Fruit fly (Drosophila melanogaster): Measurements from ENCODE around the gene CG5282.
A peak's percentile ranks its signal among the peaks of the same experiment; 100 is the strongest.

The CG5282 gene

DNA sequence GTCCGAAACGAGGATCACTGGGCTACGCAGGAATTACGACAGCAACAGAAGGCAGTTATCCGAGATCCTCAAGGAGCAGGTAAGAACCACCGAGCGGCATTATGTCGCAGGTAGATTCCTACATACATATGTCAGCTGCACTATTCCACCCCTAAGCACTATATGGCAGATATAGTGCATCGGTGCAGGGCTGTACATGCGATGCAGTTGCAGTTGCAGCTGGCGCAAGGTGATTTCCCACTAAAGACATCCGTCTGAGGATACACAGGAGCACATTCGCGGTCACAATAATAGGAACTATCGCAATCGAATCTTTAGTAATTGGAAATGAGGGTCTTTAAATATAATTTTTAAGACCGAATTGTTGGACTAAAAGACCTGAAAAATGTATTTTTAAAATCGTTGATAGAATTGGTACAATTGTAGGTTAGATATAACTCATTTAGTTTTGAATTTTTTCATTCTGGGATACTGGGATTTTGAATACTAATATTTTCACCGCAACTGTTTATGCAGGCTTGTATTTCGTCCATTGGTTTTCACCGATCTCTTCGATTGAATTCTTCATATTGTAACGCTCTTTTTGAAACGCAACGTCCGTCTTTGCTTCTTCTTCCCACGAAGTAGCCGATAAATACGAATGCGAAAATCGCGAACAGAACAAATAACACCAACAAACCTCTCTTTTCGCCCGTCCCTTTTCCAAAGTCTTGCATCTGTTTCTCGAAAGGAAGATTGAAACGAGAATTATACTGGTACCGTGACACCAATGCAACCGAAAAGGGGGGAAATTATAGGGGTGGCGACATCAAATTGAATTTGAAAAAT, 23.0 kb downstream of the CG5282 start (continued):
- peak; percentile 86 for TF ChIP-seq dmrt11E (tag; optimal IDR thresholded peaks at IDR 0.05)
- TF ChIP-seq CrebB (tag; optimal IDR thresholded peaks at IDR 0.05), result no peak
- TF ChIP-seq esg (GFP tag; conservative IDR thresholded peaks at IDR 0.05), result 0 out of 2 replicates have a peak, but pooled peaks have one; percentile 10
- peak; percentile 9 for TF ChIP-seq D19A (tag; optimal IDR thresholded peaks at IDR 0.05)
- TF ChIP-seq CG6765 (GFP tag; optimal IDR thresholded peaks at IDR 0.05), result no peak

dm6 chr3L:20401026-20401912, 24.6 kb downstream of the CG5282 start, which contains the start of gene trbl:
Gene trbl, minus strand, starts transcription at chr3L:20401609.
- peak; percentile 43 for TF ChIP-seq kah (GFP tag; optimal IDR thresholded peaks at IDR 0.05)
- TF ChIP-seq CrebB (tag; optimal IDR thresholded peaks at IDR 0.05), result peak; percentile 49
- peak; percentile 37 for TF ChIP-seq MESR4 (GFP tag; optimal IDR thresholded peaks at IDR 0.05)
- TF ChIP-seq CG8924 (tag; optimal IDR thresholded peaks at IDR 0.05), result peak; percentile 70
- peak; percentile 92 for TF ChIP-seq CG15073 (GFP tag; optimal IDR thresholded peaks at IDR 0.05)
- TF ChIP-seq Xbp1 (GFP tag; optimal IDR thresholded peaks at IDR 0.05), result no peak
- no peak for TF ChIP-seq Nf-YA (GFP tag; IDR thresholded peaks at IDR 0.05)
- TF ChIP-seq HmgD (GFP tag; optimal IDR thresholded peaks at IDR 0.05), result peak; percentile 58
- peak in 1 of 2 experiments; percentile 35 for TF ChIP-seq chif (GFP tag; optimal IDR thresholded peaks at IDR 0.05)
- peak; percentile 77 for TF ChIP-seq exex (tag; optimal IDR thresholded peaks at IDR 0.05)
- TF ChIP-seq CG13424 (tag; optimal IDR thresholded peaks at IDR 0.05), result peak; percentile 6
- no peak for TF ChIP-seq tll (GFP tag; optimal IDR thresholded peaks at IDR 0.05)
- TF ChIP-seq wor (GFP tag; IDR thresholded peaks at IDR 0.05), result no peak
- TF ChIP-seq slbo (GFP tag; IDR thresholded peaks at IDR 0.05), result no peak
- peak; percentile 27 for TF ChIP-seq CG15269 (tag; optimal IDR thresholded peaks at IDR 0.05)
- TF ChIP-seq CG4404 (GFP tag; IDR thresholded peaks at IDR 0.05), result no peak
- no peak for TF ChIP-seq Antp (GFP tag; optimal IDR thresholded peaks at IDR 0.05)
- no peak for TF ChIP-seq crc (GFP tag; optimal IDR thresholded peaks at IDR 0.05)
- peak in 1 of 2 experiments; percentile 72 for TF ChIP-seq insv (GFP tag; optimal IDR thresholded peaks at IDR 0.05)
- TF ChIP-seq CG2116 (GFP tag; optimal IDR thresholded peaks at IDR 0.05), result peak; percentile 73
- TF ChIP-seq nerfin-2 (GFP tag; IDR thresholded peaks at IDR 0.05; ENCODE audit: partially characterized antibody), result peak; percentile 75; the same call in 1 of the 2 replicates
- TF ChIP-seq Atf6 (GFP tag; IDR thresholded peaks at IDR 0.05), result peak; percentile 51
- TF ChIP-seq CG5953 (GFP tag; IDR thresholded peaks at IDR 0.05), result no peak
- peak; percentile 6 for TF ChIP-seq scrt (GFP tag; optimal IDR thresholded peaks at IDR 0.05)
- TF ChIP-seq CG8290 (GFP tag; optimal IDR thresholded peaks at IDR 0.05), result peak; percentile 43
- peak; percentile 44 to 64 for TF ChIP-seq CG8290 (tag; optimal IDR thresholded peaks at IDR 0.05)
- TF ChIP-seq cg (GFP tag; optimal IDR thresholded peaks at IDR 0.05), result peak; percentile 38
- TF ChIP-seq CG3281 (GFP tag; optimal IDR thresholded peaks at IDR 0.05), result peak; percentile 47
- no peak for TF ChIP-seq Dek (tag; optimal IDR thresholded peaks at IDR 0.05)
- TF ChIP-seq CG7556 (GFP tag; optimal IDR thresholded peaks at IDR 0.05), result peak; percentile 8
- peak; percentile 31 for TF ChIP-seq stwl (tag; optimal IDR thresholded peaks at IDR 0.05)
- TF ChIP-seq unc-4 (GFP tag; IDR thresholded peaks at IDR 0.05; ENCODE audit: partially characterized antibody), result peak; percentile 58
- TF ChIP-seq CG6765 (GFP tag; optimal IDR thresholded peaks at IDR 0.05), result peak; percentile 43
- TF ChIP-seq CG2199 (GFP tag; IDR thresholded peaks at IDR 0.05), result peak; percentile 79; the same call in 1 of the 3 replicates
- TF ChIP-seq nerfin-1 (tag; optimal IDR thresholded peaks at IDR 0.05), result peak; percentile 100
- peak; percentile 78 for TF ChIP-seq CG34224 (GFP tag; IDR thresholded peaks at IDR 0.05; ENCODE audit: partially characterized antibody)
- peak; percentile 74 for TF ChIP-seq ftz-f1 (GFP tag; optimal IDR thresholded peaks at IDR 0.05)
- peak; percentile 53 for TF ChIP-seq CG13296 (GFP tag; optimal IDR thresholded peaks at IDR 0.05)
- peak; percentile 36 for TF ChIP-seq CTCF (GFP tag; optimal IDR thresholded peaks at IDR 0.05)
- peak; percentile 70 for TF ChIP-seq CG13287 (GFP tag; IDR thresholded peaks at IDR 0.05; ENCODE audit: partially characterized antibody)
- peak; percentile 83 for TF ChIP-seq psq (GFP tag; optimal IDR thresholded peaks at IDR 0.05)

All from whole organism, embryonic.